Worm (Caenorhabditis elegans): Measurements from ENCODE around the gene oac-21.

DNA sequence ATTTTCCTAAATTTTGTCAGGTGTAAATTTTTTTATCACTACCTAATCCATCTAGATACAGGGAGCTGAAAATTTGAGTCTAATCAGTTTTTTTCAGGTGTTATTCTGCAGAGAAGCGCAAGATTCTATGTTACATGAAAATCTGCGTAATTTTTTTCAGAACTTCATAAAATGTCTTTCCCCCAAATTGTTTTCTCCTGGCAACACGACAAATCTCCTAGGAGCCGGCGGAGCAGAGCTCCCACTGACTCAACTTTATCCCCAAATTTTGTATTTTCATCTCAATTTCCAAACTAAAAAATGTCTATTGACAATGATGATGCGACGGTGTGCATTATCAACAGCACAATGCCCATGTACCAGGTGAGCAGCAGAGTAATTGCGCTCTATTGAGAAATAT is 49.6 kb upstream of the oac-21 start, which contains the start of gene F28F9.2:
- TF ChIP-seq him-1 (tag; optimal IDR thresholded peaks at IDR 0.05) (no peak), W03F9.2 (tag; optimal IDR thresholded peaks at IDR 0.05) (no peak)
